Fruit fly (Drosophila melanogaster) S2 (cell line): ENCODE measurements around the gene CG9926.

Experiments used
- CG8478 ChIP-seq: fragments of >200 bp; optimal IDR thresholded peaks from 2 replicates; lab custom pipeline; 2018
- CTCF ChIP-seq, 2 experiments: fragments of >200 bp; optimal IDR thresholded peaks; 2 replicates each; lab custom pipeline; 2018

dm6 chr3R:13921806-13922515 is 29.0 kb downstream of the CG9926 start:
- no peak for TF ChIP-seq CTCF (optimal IDR thresholded peaks at IDR 0.05; lab: Kevin White, UChicago)
- no peak for TF ChIP-seq CG8478 (lab: Kevin White, UChicago)
